Worm (Caenorhabditis elegans): Measurements from ENCODE around the gene D1005.5.

Gene D1005.5

ce11 chrX:1446593-1447141 lies 26.1 kb downstream of the D1005.5 start, which contains the start of gene zfp-3:
zfp-3 (minus strand) TSS chrX:1446643.
- TF ChIP-seq zag-1 (tag; optimal IDR thresholded peaks at IDR 0.05): peak; percentile 58
- peak; percentile 52 to 95 for TF ChIP-seq hif-1 (tag; optimal IDR thresholded peaks at IDR 0.05)
- no peak for TF ChIP-seq R02D3.7 (tag; optimal IDR thresholded peaks at IDR 0.05)
- TF ChIP-seq pha-4 (GFP tag; IDR thresholded peaks at IDR 0.05): peak; percentile 84
- peak; percentile 28 for TF ChIP-seq pha-4 (tag; optimal IDR thresholded peaks at IDR 0.05)
- 0 out of 2 replicates have a peak, but pooled peaks have one; percentile 60 for TF ChIP-seq daf-19 (GFP tag; conservative IDR thresholded peaks at IDR 0.05)
- TF ChIP-seq hlh-30 (tag; optimal IDR thresholded peaks at IDR 0.05; ENCODE audit: insufficient read depth): peak; percentile 99
- peak; percentile 39 for TF ChIP-seq gei-8 (GFP tag; optimal IDR thresholded peaks at IDR 0.05)
- 0 out of 2 replicates have a peak, but pooled peaks have one; percentile 47 for TF ChIP-seq ZK337.2 (GFP tag; IDR thresholded peaks at IDR 0.05)
- peak; percentile 89 for TF ChIP-seq arid-1 (GFP tag; conservative IDR thresholded peaks at IDR 0.05)
- peak; percentile 81 for TF ChIP-seq egl-43 (GFP tag; IDR thresholded peaks at IDR 0.05)
- no peak for TF ChIP-seq lin-39 (tag; optimal IDR thresholded peaks at IDR 0.05)
- TF ChIP-seq Y105C5A.15 (GFP tag; IDR thresholded peaks at IDR 0.05): 0 out of 2 replicates have a peak, but pooled peaks have one; percentile 31
- TF ChIP-seq Y48G9A.11 (GFP tag; IDR thresholded peaks at IDR 0.05): no peak
- no peak for TF ChIP-seq attf-4 (tag; optimal IDR thresholded peaks at IDR 0.05)
- no peak for TF ChIP-seq nhr-10 (tag; optimal IDR thresholded peaks at IDR 0.05)
- peak; percentile 65 for TF ChIP-seq zfp-2 (tag; optimal IDR thresholded peaks at IDR 0.05)
- TF ChIP-seq lin-38 (GFP tag; IDR thresholded peaks at IDR 0.05): peak; percentile 78
- TF ChIP-seq Y75B8A.6 (GFP tag; IDR thresholded peaks at IDR 0.05): no peak
- TF ChIP-seq php-3 (GFP tag; IDR thresholded peaks at IDR 0.05): 0 out of 2 replicates have a peak, but pooled peaks have one; percentile 44
- peak; percentile 71 for TF ChIP-seq F10B5.3 (tag; optimal IDR thresholded peaks at IDR 0.05)
- peak; percentile 89 for TF ChIP-seq jun-1 (tag; optimal IDR thresholded peaks at IDR 0.05)
- peak; percentile 91 for TF ChIP-seq set-16 (GFP tag; IDR thresholded peaks at IDR 0.05)
- TF ChIP-seq pqm-1 (tag; optimal IDR thresholded peaks at IDR 0.05): no peak
- peak; percentile 87 for TF ChIP-seq duxl-1 (tag; optimal IDR thresholded peaks at IDR 0.05; ENCODE audit: poor library complexity)
- peak; percentile 72 for TF ChIP-seq dpl-1 (GFP tag; optimal IDR thresholded peaks at IDR 0.05)
- TF ChIP-seq sdz-12 (GFP tag; optimal IDR thresholded peaks at IDR 0.05): no peak
- TF ChIP-seq ctbp-1 (GFP tag; IDR thresholded peaks at IDR 0.05): peak; percentile 95
- TF ChIP-seq mdl-1 (tag; optimal IDR thresholded peaks at IDR 0.05): peak; percentile 95 to 97
- TF ChIP-seq ceh-28 (tag; optimal IDR thresholded peaks at IDR 0.05): peak; percentile 72
- TF ChIP-seq F37D6.2 (tag; optimal IDR thresholded peaks at IDR 0.05): peak; percentile 85
- TF ChIP-seq mxl-3 (GFP tag; optimal IDR thresholded peaks at IDR 0.05): peak; percentile 90
- peak; percentile 92 for TF ChIP-seq nhr-6 (tag; optimal IDR thresholded peaks at IDR 0.05)
- TF ChIP-seq saeg-2 (GFP tag; IDR thresholded peaks at IDR 0.05): peak; percentile 74; the same call in 1 of the 2 replicates
- no peak for TF ChIP-seq zip-2 (tag; optimal IDR thresholded peaks at IDR 0.05)
- TF ChIP-seq lsy-2 (tag; optimal IDR thresholded peaks at IDR 0.05): peak; percentile 81 to 93
- peak; percentile 71; the same call in 1 of the 2 replicates for TF ChIP-seq zfp-3 (GFP tag; conservative IDR thresholded peaks at IDR 0.05)
- TF ChIP-seq nhr-25 (tag; optimal IDR thresholded peaks at IDR 0.05; ENCODE audit: borderline replicate concordance, insufficient read depth): peak; percentile 87
- peak; percentile 67 for TF ChIP-seq lin-13 (GFP tag; optimal IDR thresholded peaks at IDR 0.05)
- peak; percentile 49 for TF ChIP-seq ceh-32 (tag; optimal IDR thresholded peaks at IDR 0.05; ENCODE audit: poor library complexity)
- peak; percentile 88 for TF ChIP-seq nhr-77 (tag; optimal IDR thresholded peaks at IDR 0.05)
- TF ChIP-seq nhr-48 (tag; optimal IDR thresholded peaks at IDR 0.05): peak; percentile 85
- peak; percentile 87; the same call in 1 of the 2 replicates for TF ChIP-seq nhr-42 (GFP tag; IDR thresholded peaks at IDR 0.05)
- peak; percentile 96 for TF ChIP-seq hmg-1.1 (GFP tag; IDR thresholded peaks at IDR 0.05)
- peak; percentile 83 for TF ChIP-seq nhr-41 (GFP tag; IDR thresholded peaks at IDR 0.05)
- TF ChIP-seq ceh-20 (GFP tag; IDR thresholded peaks at IDR 0.05): peak; percentile 94
- peak; percentile 95 for TF ChIP-seq fkh-10 (GFP tag; optimal IDR thresholded peaks at IDR 0.05)
- peak; percentile 99 for TF ChIP-seq hlh-11 (tag; optimal IDR thresholded peaks at IDR 0.05)
- peak; percentile 97 for TF ChIP-seq dve-1 (tag; optimal IDR thresholded peaks at IDR 0.05; ENCODE audit: insufficient read depth)

Measured in whole organism, L4 larva.